Worm (Caenorhabditis elegans) whole organism, early embryonic: ENCODE data around the gene mai-2.
"Not testable (repeated sequence)": the region's sequence is repeated elsewhere in the genome, so short reads cannot be mapped to it uniquely, and the experiment has no call there.

ENCODE experiments used
- B0310.2 ChIP-seq: sonication (generic microtip); optimal IDR thresholded peaks from 2 replicates; lab custom pipeline; 2016; ENCODE audit warnings: mild to moderate bottlenecking, missing genetic modification characterization, missing compliant biosample characterization
- F13C5.2 ChIP-seq: sonication (generic microtip); optimal IDR thresholded peaks from 2 replicates; lab custom pipeline; 2017; ENCODE audit warnings: mild to moderate bottlenecking, missing genetic modification characterization, inconsistent platforms, missing compliant biosample characterization
- aly-1 ChIP-seq: sonication (generic microtip); optimal IDR thresholded peaks from 2 replicates; lab custom pipeline; 2016; ENCODE audit warnings: missing genetic modification characterization, missing compliant biosample characterization
- ama-1 ChIP-seq: fragments of 150-350 bp; optimal IDR thresholded peaks from 2 replicates; lab custom pipeline; 2014
- ceh-13 ChIP-seq: fragments of 200-800 bp; sonication (Bioruptor generic); optimal IDR thresholded peaks from 2 replicates; lab custom pipeline; 2018; ENCODE audit warnings: mild to moderate bottlenecking, missing genetic modification characterization, missing compliant biosample characterization
- ceh-36 ChIP-seq: sonication (generic microtip); optimal IDR thresholded peaks from 2 replicates; lab custom pipeline; 2016; ENCODE audit warnings: missing genetic modification characterization, inconsistent platforms, missing compliant biosample characterization
- ets-7 ChIP-seq: sonication (generic microtip); optimal IDR thresholded peaks from 2 replicates; lab custom pipeline; 2016; ENCODE audit warnings: missing genotype, missing genetic modification characterization, missing compliant biosample characterization
- flt-1 ChIP-seq: fragments of 200-800 bp; sonication (Bioruptor generic); IDR thresholded peaks from 2 replicates; pipeline ENCODE4 v1.3.6; 2022; ENCODE audit warnings: missing genetic modification characterization, missing compliant biosample characterization
- hmbx-1 ChIP-seq: sonication (generic microtip); optimal IDR thresholded peaks from 2 replicates; lab custom pipeline; 2016; ENCODE audit warnings: mild to moderate bottlenecking, missing genetic modification characterization, missing compliant biosample characterization
- hmg-4 ChIP-seq: fragments of 200-800 bp; sonication (Bioruptor generic); optimal IDR thresholded peaks from 2 replicates; lab custom pipeline; 2018; ENCODE audit warnings: mild to moderate bottlenecking, missing genetic modification characterization, missing compliant biosample characterization
- hnd-1 ChIP-seq: sonication (generic microtip); optimal IDR thresholded peaks from 2 replicates; lab custom pipeline; 2016; ENCODE audit warnings: missing genetic modification characterization, missing compliant biosample characterization
- pes-1 ChIP-seq: fragments of 200-800 bp; sonication (Bioruptor generic); IDR thresholded peaks from 2 replicates; pipeline ENCODE4 v1.3.6; 2022; ENCODE audit warnings: missing genetic modification reagents, missing genetic modification characterization, missing compliant biosample characterization
- scrt-1 ChIP-seq: fragments of 200-800 bp; sonication (Bioruptor generic); IDR thresholded peaks from 2 replicates; pipeline ENCODE4 v1.3.6; 2022; ENCODE audit warnings: missing genetic modification characterization, missing compliant biosample characterization
- sea-1 ChIP-seq: fragments of 200-800 bp; sonication (Bioruptor generic); conservative IDR thresholded peaks from 2 replicates; pipeline ENCODE4 v1.3.6; 2022; ENCODE audit warnings: missing genetic modification characterization, missing compliant biosample characterization
- tbx-11 ChIP-seq: fragments of 200-800 bp; sonication (Bioruptor generic); IDR thresholded peaks from 2 replicates; pipeline ENCODE4 v1.3.6; 2022; ENCODE audit warnings: missing genetic modification characterization, missing compliant biosample characterization
- tbx-37 ChIP-seq: fragments of 200-800 bp; sonication (Bioruptor generic); conservative IDR thresholded peaks from 2 replicates; pipeline ENCODE4 v1.3.6; 2022; ENCODE audit warnings: missing genetic modification reagents, missing genetic modification characterization, missing compliant biosample characterization
- tra-4 ChIP-seq: sonication (generic microtip); optimal IDR thresholded peaks from 2 replicates; lab custom pipeline; 2017; ENCODE audit warnings: missing genetic modification characterization, missing compliant biosample characterization

Gene mai-2

ce11 chrIV:3394066-3394465 is 8.4 kb downstream of the mai-2 start, which contains the start of gene C04C3.4:
Gene C04C3.4, plus strand, starts transcription at chrIV:3394366.
- TF ChIP-seq ceh-36 (tag; lab: Kevin White, UChicago); ama-1 (lab: Kevin White, UChicago); flt-1 (GFP tag; lab: Robert Waterston, UW): not testable (repeated sequence)

DNA sequence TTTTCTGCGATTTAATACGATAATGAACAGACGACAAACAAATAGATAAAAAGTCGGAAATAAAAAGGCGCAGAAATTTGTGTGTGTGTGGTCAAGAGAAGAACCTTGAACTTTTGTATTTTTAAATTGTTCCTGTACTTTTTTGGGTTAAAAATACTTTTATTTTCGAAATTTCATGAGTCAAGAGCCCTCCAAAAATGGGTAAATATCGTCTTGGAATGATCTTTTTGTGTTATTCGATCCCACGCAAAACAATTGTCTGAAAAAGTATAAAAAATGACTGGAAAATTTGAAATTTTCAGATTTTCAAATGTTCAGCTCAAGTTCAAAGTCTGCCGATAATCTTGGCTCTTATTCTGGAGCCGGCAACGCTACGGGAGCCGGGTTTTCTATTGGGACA is 9.9 kb downstream of the mai-2 start, which contains the start of gene C04C3.14:
Gene C04C3.14 (plus strand): TSS at position 301 of the 400 bp plus-strand sequence.
- TF ChIP-seq ama-1 (lab: Kevin White, UChicago) = no peak

DNA sequence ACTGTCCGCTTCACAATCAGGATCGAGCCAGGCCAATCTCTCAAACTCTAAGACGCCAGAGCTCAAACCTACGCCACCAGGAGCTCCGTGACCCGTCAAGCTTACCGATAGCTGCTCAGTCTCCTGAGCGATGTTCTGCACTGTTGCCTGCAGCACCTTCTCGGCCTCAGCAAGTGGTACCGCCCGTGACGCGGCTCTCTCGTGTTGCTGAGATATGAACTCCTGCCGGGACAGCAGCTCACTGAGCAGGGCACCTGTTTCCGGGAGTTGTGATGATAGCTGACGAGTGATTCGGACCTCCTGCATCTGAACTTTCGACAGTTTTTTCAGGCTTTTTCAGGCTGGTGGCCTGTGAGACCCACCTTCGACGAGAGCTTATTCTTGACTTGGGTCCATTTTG is 12.4 kb downstream of the mai-2 start:
- TF ChIP-seq tbx-11 (GFP tag; lab: Robert Waterston, UW) (no peak), flt-1 (GFP tag; lab: Robert Waterston, UW) (no peak), hmbx-1 (no peak), hmg-4 (GFP tag; lab: Kevin White, UChicago) (no peak), ama-1 (lab: Kevin White, UChicago) (no peak), B0310.2 (tag; lab: Kevin White, UChicago) (no peak), F13C5.2 (tag; lab: Kevin White, UChicago) (no peak), ceh-13 (no peak), sea-1 (GFP tag; lab: Robert Waterston, UW) (no peak), tra-4 (tag; lab: Kevin White, UChicago) (no peak)

DNA sequence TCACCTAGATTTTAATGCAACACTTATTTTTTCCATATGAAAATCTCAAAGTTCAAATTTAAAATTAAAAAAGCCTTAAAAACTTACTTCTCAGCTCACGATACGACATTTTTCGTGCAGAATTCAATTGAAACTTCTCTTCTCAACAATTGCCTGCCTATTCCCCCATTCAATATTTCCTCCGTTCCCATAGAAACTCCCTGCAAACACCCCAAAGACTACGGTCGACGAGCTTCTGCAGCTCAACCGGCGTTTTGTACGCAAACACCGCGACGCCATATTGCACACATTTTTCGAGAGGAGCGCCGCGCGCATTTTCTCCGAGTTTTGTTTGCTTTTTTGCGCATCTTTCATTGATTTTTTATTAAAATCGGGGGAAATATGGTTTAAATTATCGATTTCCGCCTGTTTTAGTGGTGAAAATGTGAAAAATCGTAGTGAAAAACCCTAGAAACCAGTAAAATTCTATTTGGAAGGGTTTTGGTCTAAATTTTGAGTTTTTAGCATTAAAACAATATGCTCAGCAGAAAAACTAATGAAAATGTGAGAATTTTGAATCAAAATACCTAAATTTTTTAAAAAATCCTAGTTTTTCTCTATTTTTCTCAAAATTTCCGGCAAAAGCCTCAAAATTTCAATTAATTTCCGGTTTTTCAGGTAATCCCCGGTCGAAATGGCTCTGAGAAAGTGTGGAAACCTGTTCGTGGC is 13.5 kb downstream of the mai-2 start, which contains the start of the genes dyf-3 and pdhb-1:
Gene dyf-3 (minus strand): TSS at position 217 of the 708 bp plus-strand sequence.
Gene pdhb-1 (plus strand): TSS at position 658 of the 708 bp plus-strand sequence.
- TF ChIP-seq B0310.2 (tag; lab: Kevin White, UChicago) = no peak
- TF ChIP-seq sea-1 (GFP tag; lab: Robert Waterston, UW) = no peak
- no peak for TF ChIP-seq pes-1 (GFP tag; lab: Robert Waterston, UW)
- TF ChIP-seq ceh-36 (tag; lab: Kevin White, UChicago) = no peak
- TF ChIP-seq tbx-11 (GFP tag; lab: Robert Waterston, UW) = no peak
- TF ChIP-seq ama-1 (lab: Kevin White, UChicago) = no peak
- no peak for TF ChIP-seq aly-1 (tag; lab: Kevin White, UChicago)
- TF ChIP-seq hmbx-1 = no peak
- TF ChIP-seq hnd-1 = no peak
- TF ChIP-seq scrt-1 (GFP tag; lab: Robert Waterston, UW) = 0 out of 2 replicates have a peak, but pooled peaks have one; percentile 38
- peak; percentile 40 for TF ChIP-seq F13C5.2 (tag; lab: Kevin White, UChicago)

DNA sequence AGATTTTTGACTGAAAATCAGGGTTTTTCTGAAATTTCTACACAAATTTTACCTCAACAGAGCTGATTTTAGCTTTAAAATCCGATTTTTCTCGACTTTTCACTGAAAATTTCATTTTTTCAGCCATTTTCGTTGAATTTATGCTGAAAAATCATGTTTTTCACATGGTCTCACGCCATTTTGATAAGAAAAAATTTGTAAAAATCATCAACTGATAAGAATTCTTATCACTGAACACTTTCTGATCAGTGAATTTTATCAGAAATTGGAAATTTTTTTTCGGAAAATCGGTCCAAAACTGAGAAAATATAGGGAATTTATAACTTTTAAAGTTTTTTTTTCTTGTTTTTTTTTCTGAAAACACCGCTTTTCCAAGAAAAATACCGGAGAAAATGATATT is 15.2 kb downstream of the mai-2 start:
- TF ChIP-seq tra-4 (tag; lab: Kevin White, UChicago) = no peak
- no peak for TF ChIP-seq ets-7 (tag; lab: Kevin White, UChicago)
- TF ChIP-seq B0310.2 (tag; lab: Kevin White, UChicago) = no peak
- TF ChIP-seq hnd-1 = no peak
- TF ChIP-seq tbx-11 (GFP tag; lab: Robert Waterston, UW) = no peak
- TF ChIP-seq F13C5.2 (tag; lab: Kevin White, UChicago) = no peak
- TF ChIP-seq flt-1 (GFP tag; lab: Robert Waterston, UW) = no peak
- no peak for TF ChIP-seq hmg-4 (GFP tag; lab: Kevin White, UChicago)
- no peak for TF ChIP-seq aly-1 (tag; lab: Kevin White, UChicago)
- TF ChIP-seq scrt-1 (GFP tag; lab: Robert Waterston, UW) = no peak
- TF ChIP-seq ceh-36 (tag; lab: Kevin White, UChicago) = no peak
- TF ChIP-seq ama-1 (lab: Kevin White, UChicago) = no peak
- TF ChIP-seq ceh-13 = no peak
- TF ChIP-seq sea-1 (GFP tag; lab: Robert Waterston, UW) = no peak

- TF ChIP-seq B0310.2 (tag; lab: Kevin White, UChicago) (no peak), hnd-1 (no peak), ceh-36 (tag; lab: Kevin White, UChicago) (no peak), ama-1 (lab: Kevin White, UChicago) (no peak), ets-7 (tag; lab: Kevin White, UChicago) (no peak), tbx-11 (GFP tag; lab: Robert Waterston, UW) (no peak), tbx-37 (no peak), hmg-4 (GFP tag; lab: Kevin White, UChicago) (no peak), F13C5.2 (tag; lab: Kevin White, UChicago) (no peak), hmbx-1 (no peak), tra-4 (tag; lab: Kevin White, UChicago) (no peak), ceh-13 (no peak), sea-1 (GFP tag; lab: Robert Waterston, UW) (no peak), aly-1 (tag; lab: Kevin White, UChicago) (no peak), flt-1 (GFP tag; lab: Robert Waterston, UW) (no peak), scrt-1 (GFP tag; lab: Robert Waterston, UW) (no peak), pes-1 (GFP tag; lab: Robert Waterston, UW) (no peak)
These were observed 29.7 kb downstream of the mai-2 start, which contains the start of gene lgc-9 for ce11 chrIV:3415383-3415782. Gene lgc-9, plus strand, starts transcription at chrIV:3415683.

- TF ChIP-seq scrt-1 (GFP tag; lab: Robert Waterston, UW) (no peak), ceh-36 (tag; lab: Kevin White, UChicago) (no peak), hmg-4 (GFP tag; lab: Kevin White, UChicago) (no peak), hnd-1 (no peak), ets-7 (tag; lab: Kevin White, UChicago) (no peak), B0310.2 (tag; lab: Kevin White, UChicago) (no peak), ceh-13 (no peak), pes-1 (GFP tag; lab: Robert Waterston, UW) (no peak)
These were observed 33.0 kb downstream of the mai-2 start for ce11 chrIV:3418741-3419140.
